Worm (Caenorhabditis elegans) whole organism, L4 larva: ENCODE results near the gene lido-4.

Experiments used
- F10B5.3 ChIP-seq: sonication (generic microtip); optimal IDR thresholded peaks from 2 replicates; lab custom pipeline; 2016; ENCODE audit warnings: mild to moderate bottlenecking, missing genetic modification characterization, missing compliant biosample characterization
- F26F4.8 ChIP-seq: fragments of 200-800 bp; sonication (Bioruptor generic); conservative IDR thresholded peaks from 2 replicates; pipeline ENCODE4 v1.3.6; 2022; ENCODE audit warnings: missing genetic modification characterization, missing compliant biosample characterization
- Y48G9A.11 ChIP-seq: fragments of 200-800 bp; sonication (Bioruptor generic); IDR thresholded peaks from 2 replicates; pipeline ENCODE4 v1.3.6; 2022; ENCODE audit warnings: missing genetic modification reagents, missing genetic modification characterization, missing compliant biosample characterization
- Y5F2A.4 ChIP-seq: fragments of 200-800 bp; sonication (Bioruptor generic); optimal IDR thresholded peaks from 2 replicates; lab custom pipeline; 2018; ENCODE audit warnings: mild to moderate bottlenecking, missing genetic modification characterization, missing compliant biosample characterization
- ZK337.2 ChIP-seq: fragments of 200-800 bp; sonication (Bioruptor generic); IDR thresholded peaks from 2 replicates; pipeline ENCODE4 v1.3.6; 2022; ENCODE audit warnings: missing genetic modification reagents, missing genetic modification characterization, missing compliant biosample characterization
- aha-1 ChIP-seq: fragments of 150-350 bp; peaks from one replicate; lab custom pipeline; 2014; ENCODE audit warnings: missing biosample characterization, missing genetic modification characterization
- aly-2 ChIP-seq: sonication (generic microtip); optimal IDR thresholded peaks from 2 replicates; lab custom pipeline; 2018; ENCODE audit warnings: missing biosample characterization, missing genetic modification characterization
- ama-1 ChIP-seq: fragments of 150-350 bp; optimal IDR thresholded peaks from 2 replicates; lab custom pipeline; 2014; ENCODE audit warnings: inconsistent platforms, mixed read lengths
- attf-4 ChIP-seq: sonication (generic microtip); optimal IDR thresholded peaks from 3 replicates; lab custom pipeline; 2017; ENCODE audit warnings: missing biosample characterization, missing genetic modification characterization
- ceh-20 ChIP-seq: fragments of 200-800 bp; sonication (Bioruptor generic); IDR thresholded peaks from 2 replicates; pipeline ENCODE4 v1.3.6; 2022; ENCODE audit warnings: missing genetic modification reagents, missing genetic modification characterization, missing compliant biosample characterization
- ceh-28 ChIP-seq: fragments of 150-350 bp; optimal IDR thresholded peaks from 2 replicates; lab custom pipeline; 2014; ENCODE audit warnings: missing biosample characterization, missing genetic modification reagents, missing genetic modification characterization
- ceh-62 ChIP-seq: sonication (generic microtip); optimal IDR thresholded peaks from 2 replicates; lab custom pipeline; 2017; ENCODE audit warnings: missing biosample characterization, missing genetic modification characterization
- ces-1 ChIP-seq: fragments of 150-350 bp; sonication (generic microtip); optimal IDR thresholded peaks from 4 replicates; lab custom pipeline; 2014; ENCODE audit warnings: missing biosample characterization, missing genetic modification reagents, missing genetic modification characterization
- cey-2 ChIP-seq: sonication (generic microtip); optimal IDR thresholded peaks from 3 replicates; lab custom pipeline; 2017; ENCODE audit warnings: missing genetic modification characterization, mild to moderate bottlenecking, missing compliant biosample characterization, antibody characterized with exemption, borderline replicate concordance; ENCODE audit not compliant: insufficient read depth
- ctbp-1 ChIP-seq: fragments of 200-800 bp; sonication (Bioruptor generic); IDR thresholded peaks from 2 replicates; pipeline ENCODE4 v1.3.6; 2022; ENCODE audit warnings: missing genetic modification reagents, missing genetic modification characterization, missing compliant biosample characterization
- daf-16 ChIP-seq, 3 experiments: sonication (generic microtip); optimal IDR thresholded peaks; 2 replicates each; lab custom pipeline; 2016 to 2017; ENCODE audit warnings: missing genetic modification characterization in 3 of 3, missing genetic modification reagents in 3 of 3, mild to moderate bottlenecking in 2 of 3, missing compliant biosample characterization in 2 of 3, missing biosample characterization in 1 of 3, moderate library complexity in 1 of 3
- dmd-6 ChIP-seq: fragments of 200-800 bp; sonication (Bioruptor generic); IDR thresholded peaks from 2 replicates; pipeline ENCODE4 v1.3.6; 2022; ENCODE audit warnings: missing genetic modification reagents, missing genetic modification characterization, missing compliant biosample characterization
- duxl-1 ChIP-seq: sonication (generic microtip); optimal IDR thresholded peaks from 2 replicates; lab custom pipeline; 2016; ENCODE audit warnings: mild to moderate bottlenecking, missing genetic modification characterization, moderate library complexity, missing compliant biosample characterization; ENCODE audit not compliant: poor library complexity
- dve-1 ChIP-seq: sonication (generic microtip); optimal IDR thresholded peaks from 2 replicates; lab custom pipeline; 2017; ENCODE audit warnings: antibody characterized with exemption, mild to moderate bottlenecking, missing genetic modification characterization, missing compliant biosample characterization; ENCODE audit not compliant: insufficient read depth
- egl-27 ChIP-seq: sonication (generic microtip); optimal IDR thresholded peaks from 3 replicates; lab custom pipeline; 2017; ENCODE audit warnings: missing biosample characterization, missing genetic modification reagents, missing genetic modification characterization
- fkh-10 ChIP-seq: fragments of 150-350 bp; optimal IDR thresholded peaks from 2 replicates; lab custom pipeline; 2014; ENCODE audit warnings: missing biosample characterization, missing genetic modification reagents, missing genetic modification characterization
- fos-1 ChIP-seq: fragments of 150-350 bp; optimal IDR thresholded peaks from 2 replicates; lab custom pipeline; 2014; ENCODE audit warnings: missing biosample characterization, missing genetic modification characterization
- gei-8 ChIP-seq: fragments of 200-800 bp; sonication (Bioruptor generic); optimal IDR thresholded peaks from 2 replicates; lab custom pipeline; 2018; ENCODE audit warnings: mild to moderate bottlenecking, missing genetic modification characterization, missing compliant biosample characterization
- hlh-11 ChIP-seq: fragments of 200-800 bp; sonication (Bioruptor generic); optimal IDR thresholded peaks from 2 replicates; lab custom pipeline; 2018; ENCODE audit warnings: mild to moderate bottlenecking, missing genetic modification characterization, missing compliant biosample characterization
- jun-1 ChIP-seq: fragments of 150-350 bp; optimal IDR thresholded peaks from 2 replicates; lab custom pipeline; 2014; ENCODE audit warnings: missing biosample characterization, missing genetic modification reagents, missing genetic modification characterization
- lin-15B ChIP-seq: fragments of 150-350 bp; sonication (generic microtip); optimal IDR thresholded peaks from 3 replicates; lab custom pipeline; 2014; ENCODE audit warnings: missing biosample characterization, missing genetic modification characterization
- lin-29 ChIP-seq: fragments of 200-800 bp; sonication (Bioruptor generic); IDR thresholded peaks from 2 replicates; pipeline ENCODE4 v1.3.6; 2022; ENCODE audit warnings: missing genetic modification reagents, missing genetic modification characterization, missing compliant biosample characterization
- lin-39 ChIP-seq: fragments of 150-350 bp; optimal IDR thresholded peaks from 2 replicates; lab custom pipeline; 2014; ENCODE audit warnings: missing biosample characterization, missing genetic modification reagents, missing genetic modification characterization
- madf-5 ChIP-seq, 2 experiments: fragments of 200-800 bp; sonication (Bioruptor generic); IDR thresholded peaks; 2 replicates each; pipeline ENCODE4 v1.3.6; 2022; ENCODE audit warnings: missing compliant biosample characterization in 2 of 2, missing genetic modification characterization in 2 of 2
- mdl-1 ChIP-seq, 2 experiments: fragments of 150-350 bp in 1 of 2; sonication (generic microtip) in 1 of 2; optimal IDR thresholded peaks; 2 replicates each; lab custom pipeline; 2014 to 2017; ENCODE audit warnings: missing biosample characterization in 2 of 2, missing genetic modification characterization in 2 of 2
- mep-1 ChIP-seq: fragments of 150-350 bp; sonication (generic microtip); optimal IDR thresholded peaks from 3 replicates; lab custom pipeline; 2014; ENCODE audit warnings: missing biosample characterization, missing genetic modification characterization
- nhr-10 ChIP-seq: fragments of 150-350 bp; optimal IDR thresholded peaks from 2 replicates; lab custom pipeline; 2014; ENCODE audit warnings: missing biosample characterization, missing genetic modification characterization
- nhr-111 ChIP-seq: fragments of 200-800 bp; sonication (Bioruptor generic); optimal IDR thresholded peaks from 2 replicates; lab custom pipeline; 2018; ENCODE audit warnings: mild to moderate bottlenecking, missing genetic modification characterization, missing compliant biosample characterization
- nhr-237 ChIP-seq: sonication (generic microtip); optimal IDR thresholded peaks from 2 replicates; lab custom pipeline; 2017; ENCODE audit warnings: missing biosample characterization, missing genetic modification characterization
- nhr-28 ChIP-seq: fragments of 150-350 bp; optimal IDR thresholded peaks from 2 replicates; lab custom pipeline; 2014; ENCODE audit warnings: missing biosample characterization, missing genetic modification characterization
- nhr-41 ChIP-seq: fragments of 200-800 bp; sonication (Bioruptor generic); IDR thresholded peaks from 2 replicates; pipeline ENCODE4 v1.3.6; 2022; ENCODE audit warnings: missing genetic modification reagents, missing genetic modification characterization, missing compliant biosample characterization
- nhr-6 ChIP-seq: fragments of 150-350 bp; optimal IDR thresholded peaks from 2 replicates; lab custom pipeline; 2014; ENCODE audit warnings: missing biosample characterization, missing genetic modification characterization
- nhr-76 ChIP-seq: fragments of 150-350 bp; optimal IDR thresholded peaks from 2 replicates; lab custom pipeline; 2014; ENCODE audit warnings: missing biosample characterization, missing genetic modification characterization
- nhr-77 ChIP-seq: fragments of 150-350 bp; optimal IDR thresholded peaks from 2 replicates; lab custom pipeline; 2014; ENCODE audit warnings: missing biosample characterization, missing genetic modification characterization
- pha-4 ChIP-seq, 2 experiments: fragments of 150-350 bp in 1 of 2; fragments of 200-800 bp in 1 of 2; sonication (Bioruptor generic) in 1 of 2; IDR thresholded peaks in 1 of 2; optimal IDR thresholded peaks in 1 of 2; 2 replicates each; pipeline versions ENCODE4 v1.3.6 to Lab custom; 2014 to 2022; ENCODE audit warnings: missing genetic modification characterization in 2 of 2, missing genetic modification reagents in 2 of 2, missing biosample characterization in 1 of 2, missing compliant biosample characterization in 1 of 2
- pqm-1 ChIP-seq: sonication (generic microtip); optimal IDR thresholded peaks from 2 replicates; lab custom pipeline; 2017; ENCODE audit warnings: missing biosample characterization, missing genetic modification characterization
- saeg-2 ChIP-seq: fragments of 200-800 bp; sonication (Bioruptor generic); IDR thresholded peaks from 2 replicates; pipeline ENCODE4 v1.3.6; 2022; ENCODE audit warnings: missing genetic modification reagents, missing genetic modification characterization, missing compliant biosample characterization
- set-16 ChIP-seq: fragments of 200-800 bp; sonication (Bioruptor generic); IDR thresholded peaks from 2 replicates; pipeline ENCODE4 v1.3.6; 2022; ENCODE audit warnings: missing genetic modification reagents, missing genetic modification characterization, missing compliant biosample characterization
- skn-1 ChIP-seq: fragments of 150-350 bp; optimal IDR thresholded peaks from 2 replicates; lab custom pipeline; 2014; ENCODE audit warnings: missing biosample characterization, missing genetic modification characterization
- snpc-4 ChIP-seq: fragments of 150-350 bp; optimal IDR thresholded peaks from 2 replicates; lab custom pipeline; 2014; ENCODE audit warnings: missing biosample characterization, missing genetic modification characterization
- tag-97 ChIP-seq: fragments of 200-800 bp; sonication (Bioruptor generic); IDR thresholded peaks from 2 replicates; pipeline ENCODE4 v1.3.6; 2022; ENCODE audit warnings: missing genetic modification characterization, missing compliant biosample characterization
- unc-130 ChIP-seq: sonication (generic microtip); optimal IDR thresholded peaks from 2 replicates; lab custom pipeline; 2016; ENCODE audit warnings: missing genetic modification reagents, missing genetic modification characterization, missing compliant biosample characterization
- vab-7 ChIP-seq: fragments of 200-800 bp; sonication (Bioruptor generic); IDR thresholded peaks from 2 replicates; pipeline ENCODE4 v1.3.6; 2022; ENCODE audit warnings: missing genetic modification reagents, missing genetic modification characterization, missing compliant biosample characterization
- zip-11 ChIP-seq: fragments of 200-800 bp; sonication (Bioruptor generic); IDR thresholded peaks from 2 replicates; pipeline ENCODE4 v1.3.6; 2022; ENCODE audit warnings: missing genetic modification characterization, missing compliant biosample characterization
- ztf-11 ChIP-seq: fragments of 150-350 bp; optimal IDR thresholded peaks from 2 replicates; lab custom pipeline; 2014; ENCODE audit warnings: missing biosample characterization, missing genetic modification characterization

lido-4 gene

DNA sequence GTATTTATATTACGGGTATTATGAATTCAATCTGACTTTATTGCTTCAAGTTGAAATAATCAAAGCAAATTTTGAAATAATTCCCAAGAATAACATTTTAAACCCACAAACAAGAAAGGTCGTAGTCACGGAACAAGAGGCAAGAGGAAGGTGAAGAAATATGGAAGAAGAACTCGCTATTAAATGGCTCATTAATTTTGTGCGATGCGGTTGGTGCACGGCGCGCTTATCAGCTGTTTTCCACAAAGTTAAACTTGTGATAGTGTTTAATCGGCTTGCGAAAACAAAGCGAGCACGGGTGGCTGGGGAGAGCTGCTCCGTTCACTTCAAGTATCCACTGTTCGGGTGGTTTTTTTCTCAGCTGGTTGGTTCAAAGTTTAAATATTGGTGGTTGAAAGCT, 40.6 kb downstream of the lido-4 start (continued):
- TF ChIP-seq nhr-28 (tag; lab: Kevin White, UChicago) = peak; percentile 51

ce11 chrX:17064820-17065219, 42.8 kb downstream of the lido-4 start:
- peak; percentile 13 for TF ChIP-seq nhr-77 (tag; lab: Kevin White, UChicago)
- no peak for TF ChIP-seq gei-8 (GFP tag; lab: Kevin White, UChicago)
- no peak for TF ChIP-seq egl-27
- TF ChIP-seq pha-4 (GFP tag; IDR thresholded peaks at IDR 0.05; lab: Robert Waterston, UW) = no peak
- no peak for TF ChIP-seq pha-4 (tag; optimal IDR thresholded peaks at IDR 0.05; lab: Kevin White, UChicago)
- no peak for TF ChIP-seq lin-29 (GFP tag; lab: Robert Waterston, UW)
- TF ChIP-seq pqm-1 (tag; lab: Kevin White, UChicago) = peak; percentile 43
- no peak for TF ChIP-seq vab-7 (GFP tag; lab: Robert Waterston, UW)
- peak in 1 of 2 experiments; percentile 1 for TF ChIP-seq mdl-1 (tag; optimal IDR thresholded peaks at IDR 0.05; lab: Kevin White, UChicago)
- no peak for TF ChIP-seq aly-2
- no peak for TF ChIP-seq ama-1 (lab: Kevin White, UChicago)
- no peak for TF ChIP-seq cey-2 (tag; lab: Kevin White, UChicago)
- TF ChIP-seq skn-1 (tag; lab: Kevin White, UChicago) = no peak
- TF ChIP-seq fkh-10 (GFP tag; lab: Kevin White, UChicago) = no peak
- TF ChIP-seq fos-1 (tag; lab: Kevin White, UChicago) = no peak
- TF ChIP-seq zip-11 = no peak
- TF ChIP-seq madf-5 (GFP tag; IDR thresholded peaks at IDR 0.05; lab: Robert Waterston, UW) = no peak
- no peak for TF ChIP-seq F26F4.8 (GFP tag; lab: Robert Waterston, UW)
- no peak for TF ChIP-seq nhr-41
- TF ChIP-seq dve-1 (tag; lab: Kevin White, UChicago) = peak; percentile 78
- no peak for TF ChIP-seq nhr-76 (tag; lab: Kevin White, UChicago)
- no peak for TF ChIP-seq snpc-4 (tag; lab: Kevin White, UChicago)
- TF ChIP-seq ztf-11 (tag; lab: Kevin White, UChicago) = no peak
- no peak for TF ChIP-seq unc-130 (GFP tag; lab: Kevin White, UChicago)
- peak; percentile 61 for TF ChIP-seq aha-1 (tag; lab: Kevin White, UChicago)
- no peak for TF ChIP-seq jun-1 (tag; lab: Kevin White, UChicago)
- TF ChIP-seq ceh-20 (GFP tag; lab: Robert Waterston, UW) = no peak
- no peak for TF ChIP-seq set-16 (GFP tag; lab: Robert Waterston, UW)
- peak; percentile 18 for TF ChIP-seq nhr-28 (tag; lab: Kevin White, UChicago)
- TF ChIP-seq nhr-111 (GFP tag; lab: Kevin White, UChicago) = no peak
- no peak for TF ChIP-seq nhr-10 (tag; lab: Kevin White, UChicago)
- TF ChIP-seq ceh-28 (tag; lab: Kevin White, UChicago) = no peak
- TF ChIP-seq Y48G9A.11 (GFP tag; lab: Robert Waterston, UW) = no peak
- no peak for TF ChIP-seq tag-97 (GFP tag; lab: Robert Waterston, UW)
- no peak for TF ChIP-seq ceh-62 (tag; lab: Kevin White, UChicago)
- TF ChIP-seq nhr-6 (tag; lab: Kevin White, UChicago) = no peak
- no peak for TF ChIP-seq nhr-237 (tag; lab: Kevin White, UChicago)
- TF ChIP-seq lin-15B (tag; lab: Kevin White, UChicago) = no peak
- no peak for TF ChIP-seq F10B5.3 (tag; lab: Kevin White, UChicago)
- TF ChIP-seq saeg-2 = no peak
- TF ChIP-seq attf-4 (tag; lab: Kevin White, UChicago) = no peak
- TF ChIP-seq hlh-11 = peak; percentile 53
- peak; percentile 64 for TF ChIP-seq dmd-6 (GFP tag; lab: Robert Waterston, UW)
- no peak for TF ChIP-seq ZK337.2 (GFP tag; lab: Robert Waterston, UW)
- TF ChIP-seq daf-16 (GFP tag; optimal IDR thresholded peaks at IDR 0.05; lab: Kevin White, UChicago) = no peak
- TF ChIP-seq daf-16 (tag; optimal IDR thresholded peaks at IDR 0.05; lab: Kevin White, UChicago) = peak; percentile 68
- TF ChIP-seq mep-1 (tag; lab: Kevin White, UChicago) = no peak
- no peak for TF ChIP-seq Y5F2A.4
- no peak for TF ChIP-seq ces-1 (GFP tag; lab: Kevin White, UChicago)
- no peak for TF ChIP-seq ctbp-1 (GFP tag; lab: Robert Waterston, UW)
- TF ChIP-seq lin-39 (tag; lab: Kevin White, UChicago) = no peak
- TF ChIP-seq duxl-1 = no peak
